Worm (Caenorhabditis elegans): Measurements from ENCODE around the gene pho-4.

The pho-4 gene

ce11 chrII:5187934-5188333 is 50.3 kb downstream of the pho-4 start:
- no peak for TF ChIP-seq dsc-1 (tag; optimal IDR thresholded peaks at IDR 0.05)
- no peak for TF ChIP-seq blmp-1 (tag; optimal IDR thresholded peaks at IDR 0.05)
- no peak for TF ChIP-seq isw-1 (GFP tag; IDR thresholded peaks at IDR 0.05)
- TF ChIP-seq nhr-85 (tag), result no peak
- no peak for TF ChIP-seq mep-1 (tag; optimal IDR thresholded peaks at IDR 0.05)
- TF ChIP-seq elt-3 (tag; optimal IDR thresholded peaks at IDR 0.05), result no peak
- no peak for TF ChIP-seq nhr-19 (GFP tag; conservative IDR thresholded peaks at IDR 0.05)
- no peak for TF ChIP-seq sox-4 (tag; optimal IDR thresholded peaks at IDR 0.05)
- no peak for TF ChIP-seq efl-3 (GFP tag; optimal IDR thresholded peaks at IDR 0.05)
- TF ChIP-seq nhr-20 (tag; optimal IDR thresholded peaks at IDR 0.05), result no peak
- no peak for TF ChIP-seq pqm-1 (tag; optimal IDR thresholded peaks at IDR 0.05)
- no peak for TF ChIP-seq hpl-2 (GFP tag; optimal IDR thresholded peaks at IDR 0.05)
- no peak for TF ChIP-seq grh-1 (GFP tag; IDR thresholded peaks at IDR 0.05)
- no peak for TF ChIP-seq nhr-76 (tag; optimal IDR thresholded peaks at IDR 0.05)
- no peak for TF ChIP-seq lin-13 (GFP tag; optimal IDR thresholded peaks at IDR 0.05)

DNA sequence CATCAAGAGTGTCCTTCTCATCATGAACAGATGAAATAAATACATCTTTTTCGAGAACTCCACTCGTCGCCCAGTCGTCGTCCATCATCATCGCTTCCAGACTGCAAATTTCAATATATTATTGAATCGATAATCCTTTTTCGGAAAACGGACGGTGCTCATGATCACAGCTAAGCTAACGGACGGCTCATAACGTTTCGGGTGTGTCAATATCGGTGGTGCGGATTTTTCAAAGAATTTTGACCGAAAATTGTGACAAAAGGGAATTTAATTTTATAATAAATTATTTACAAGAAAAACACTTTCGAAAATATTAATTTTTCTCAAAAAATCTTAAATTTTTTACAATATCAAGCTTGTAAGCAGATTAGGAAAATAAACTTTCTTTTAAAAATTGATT is 50.8 kb downstream of the pho-4 start, which contains the start of gene crh-2:
Gene crh-2 (minus strand): TSS at position 101 of the 400 bp plus-strand sequence.
- TF ChIP-seq efl-3 (GFP tag; optimal IDR thresholded peaks at IDR 0.05) (no peak), nhr-237 (tag; optimal IDR thresholded peaks at IDR 0.05) (no peak), mdl-1 (tag; optimal IDR thresholded peaks at IDR 0.05) (no peak), fos-1 (tag; optimal IDR thresholded peaks at IDR 0.05) (no peak), fkh-10 (GFP tag; optimal IDR thresholded peaks at IDR 0.05) (no peak), rnt-1 (tag; optimal IDR thresholded peaks at IDR 0.05) (no peak), lin-14 (GFP tag; optimal IDR thresholded peaks at IDR 0.05) (no peak), aha-1 (tag; optimal IDR thresholded peaks at IDR 0.05) (no peak), pax-3 (tag; optimal IDR thresholded peaks at IDR 0.05) (no peak), isw-1 (GFP tag; IDR thresholded peaks at IDR 0.05) (no peak)

- TF ChIP-seq C04F5.9 (tag; optimal IDR thresholded peaks at IDR 0.05) (no peak), elt-2 (tag; optimal IDR thresholded peaks at IDR 0.05) (peak; percentile 88)
Observed at ce11 chrII:5186870-5187269, 51.4 kb downstream of the pho-4 start.
